Worm (Caenorhabditis elegans) whole organism, mixed stage, embryonic: ENCODE measurements around the gene mlc-2.

Experiments
- ceh-83 ChIP-seq: fragments of 200-800 bp; sonication (Bioruptor generic); optimal IDR thresholded peaks from 2 replicates; lab custom pipeline; 2018; ENCODE audit warnings: mild to moderate bottlenecking, missing genetic modification characterization, missing compliant biosample characterization
- ces-1 ChIP-seq: fragments of 150-350 bp; optimal IDR thresholded peaks from 2 replicates; lab custom pipeline; 2014; ENCODE audit warnings: missing biosample characterization, missing genetic modification reagents, missing genetic modification characterization
- cnd-1 ChIP-seq: fragments of 200-800 bp; sonication (Bioruptor generic); optimal IDR thresholded peaks from 2 replicates; lab custom pipeline; 2018; ENCODE audit warnings: mild to moderate bottlenecking, missing genetic modification characterization, missing compliant biosample characterization
- ham-2 ChIP-seq: fragments of 200-800 bp; sonication (Bioruptor generic); optimal IDR thresholded peaks from 2 replicates; lab custom pipeline; 2018; ENCODE audit warnings: mild to moderate bottlenecking, missing genetic modification characterization, missing compliant biosample characterization
- lsy-2 ChIP-seq: fragments of 150-350 bp; optimal IDR thresholded peaks from 2 replicates; lab custom pipeline; 2014; ENCODE audit warnings: missing biosample characterization, missing genetic modification characterization
- mep-1 ChIP-seq: fragments of 150-350 bp; optimal IDR thresholded peaks from 2 replicates; lab custom pipeline; 2017; ENCODE audit warnings: missing biosample characterization, missing genetic modification reagents, missing genetic modification characterization, inconsistent platforms
- nhr-237 ChIP-seq: fragments of 150-350 bp; optimal IDR thresholded peaks from 2 replicates; lab custom pipeline; 2014; ENCODE audit warnings: missing biosample characterization, missing genetic modification characterization
- nhr-28 ChIP-seq: fragments of 150-350 bp; optimal IDR thresholded peaks from 2 replicates; lab custom pipeline; 2014; ENCODE audit warnings: missing biosample characterization, missing genetic modification characterization
- snpc-4 ChIP-seq: fragments of 150-350 bp; optimal IDR thresholded peaks from 2 replicates; lab custom pipeline; 2014; ENCODE audit warnings: missing biosample characterization, missing genetic modification characterization
- sptf-1 ChIP-seq: sonication (generic microtip); optimal IDR thresholded peaks from 2 replicates; lab custom pipeline; 2017; ENCODE audit warnings: mild to moderate bottlenecking, missing genetic modification characterization, moderate library complexity, missing compliant biosample characterization

DNA sequence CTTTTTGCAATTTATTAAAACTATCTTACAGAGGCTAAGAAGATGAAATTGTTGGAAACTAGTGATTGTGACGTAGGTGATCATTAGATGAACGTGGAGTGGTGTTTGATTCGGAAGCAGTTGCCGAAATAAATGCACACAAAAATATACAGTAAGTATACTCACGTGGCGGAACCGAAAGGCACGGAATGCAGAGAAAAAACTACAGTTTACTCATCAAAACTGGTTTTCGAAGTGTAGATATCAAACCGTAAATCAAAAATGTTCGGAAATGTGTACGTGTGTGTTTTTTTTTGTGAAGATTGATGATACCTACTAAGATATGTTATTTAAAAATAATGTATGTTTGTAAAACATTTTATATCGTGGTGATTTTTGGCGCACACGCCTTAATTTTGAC, 29.7 kb downstream of the mlc-2 start:
- no peak for TF ChIP-seq sptf-1 (tag; lab: Kevin White, UChicago)
- no peak for TF ChIP-seq nhr-28 (tag; lab: Kevin White, UChicago)
- no peak for TF ChIP-seq ces-1 (GFP tag; lab: Kevin White, UChicago)
- TF ChIP-seq snpc-4 (tag; lab: Kevin White, UChicago), result no peak
- no peak for TF ChIP-seq lsy-2
- TF ChIP-seq cnd-1, result no peak
- no peak for TF ChIP-seq ceh-83 (GFP tag; lab: Kevin White, UChicago)
- no peak for TF ChIP-seq mep-1
- TF ChIP-seq ham-2, result no peak
- TF ChIP-seq nhr-237 (tag; lab: Kevin White, UChicago), result no peak
